Worm (Caenorhabditis elegans) whole organism, young adult: ENCODE results near the gene mppb-1.

Experiments used
- F10E7.11 ChIP-seq: sonication (generic microtip); optimal IDR thresholded peaks from 2 replicates; lab custom pipeline; 2017; ENCODE audit warnings: mild to moderate bottlenecking, missing genetic modification characterization, moderate library complexity, missing compliant biosample characterization
- F22D6.2 ChIP-seq: sonication (generic microtip); optimal IDR thresholded peaks from 2 replicates; lab custom pipeline; 2016; ENCODE audit warnings: mild to moderate bottlenecking, missing genetic modification characterization, missing compliant biosample characterization
- F33H1.4 ChIP-seq: fragments of 200-800 bp; sonication (Bioruptor generic); IDR thresholded peaks from 2 replicates; pipeline ENCODE4 v1.3.6; 2022; ENCODE audit warnings: missing genetic modification reagents, missing genetic modification characterization, missing compliant biosample characterization
- F37B4.10 ChIP-seq: fragments of 200-800 bp; sonication (Bioruptor generic); IDR thresholded peaks from 2 replicates; pipeline ENCODE4 v1.3.6; 2022; ENCODE audit warnings: missing genetic modification characterization, missing compliant biosample characterization
- F57A8.1 ChIP-seq: fragments of 200-800 bp; sonication (Bioruptor generic); optimal IDR thresholded peaks from 2 replicates; lab custom pipeline; 2018; ENCODE audit warnings: mild to moderate bottlenecking, missing genetic modification characterization, moderate library complexity, missing compliant biosample characterization
- ZK185.1 ChIP-seq: sonication (generic microtip); optimal IDR thresholded peaks from 2 replicates; lab custom pipeline; 2016; ENCODE audit warnings: mild to moderate bottlenecking, missing genetic modification characterization, missing compliant biosample characterization; ENCODE audit not compliant: poor library complexity, severe bottlenecking
- attf-5 ChIP-seq: fragments of 200-800 bp; sonication (Bioruptor generic); optimal IDR thresholded peaks from 2 replicates; lab custom pipeline; 2018; ENCODE audit warnings: mild to moderate bottlenecking, missing genetic modification characterization, missing compliant biosample characterization
- attf-6 ChIP-seq: fragments of 200-800 bp; sonication (Bioruptor generic); IDR thresholded peaks from 2 replicates; pipeline ENCODE4 v1.3.6; 2022; ENCODE audit warnings: missing genetic modification reagents, missing genetic modification characterization, missing compliant biosample characterization
- cebp-2 ChIP-seq: fragments of 200-800 bp; sonication (Bioruptor generic); IDR thresholded peaks from 2 replicates; pipeline ENCODE4 v1.3.6; 2022; ENCODE audit warnings: missing genetic modification characterization, missing compliant biosample characterization
- ceh-100 ChIP-seq: fragments of 200-800 bp; sonication (Bioruptor generic); IDR thresholded peaks from 2 replicates; pipeline ENCODE4 v1.3.6; 2022; ENCODE audit warnings: missing genetic modification reagents, missing genetic modification characterization, missing compliant biosample characterization
- efl-1 ChIP-seq: fragments of 150-350 bp; optimal IDR thresholded peaks from 2 replicates; lab custom pipeline; 2014; ENCODE audit warnings: missing biosample characterization, missing genetic modification reagents, missing genetic modification characterization
- egl-18 ChIP-seq: fragments of 200-800 bp; sonication (Bioruptor generic); IDR thresholded peaks from 2 replicates; pipeline ENCODE4 v1.3.6; 2022; ENCODE audit warnings: missing genetic modification reagents, missing genetic modification characterization, missing compliant biosample characterization
- ets-4 ChIP-seq: fragments of 200-800 bp; sonication (Bioruptor generic); optimal IDR thresholded peaks from 2 replicates; lab custom pipeline; 2018; ENCODE audit warnings: mild to moderate bottlenecking, missing genetic modification characterization, missing compliant biosample characterization
- fkh-3 ChIP-seq: sonication (generic microtip); optimal IDR thresholded peaks from 2 replicates; lab custom pipeline; 2016; ENCODE audit warnings: mild to moderate bottlenecking, missing genetic modification characterization, missing compliant biosample characterization
- hlh-26 ChIP-seq: fragments of 200-800 bp; sonication (Bioruptor generic); conservative IDR thresholded peaks from 2 replicates; pipeline ENCODE4 v1.3.6; 2022; ENCODE audit warnings: missing genetic modification reagents, missing genetic modification characterization, missing compliant biosample characterization
- hmg-20 ChIP-seq: fragments of 200-800 bp; sonication (Bioruptor generic); IDR thresholded peaks from 2 replicates; pipeline ENCODE4 v1.3.6; 2022; ENCODE audit warnings: missing genetic modification reagents, missing genetic modification characterization, missing compliant biosample characterization
- hrde-1 ChIP-seq: sonication (generic microtip); optimal IDR thresholded peaks from 2 replicates; lab custom pipeline; 2016; ENCODE audit warnings: missing genetic modification characterization, mild to moderate bottlenecking, missing compliant biosample characterization, moderate library complexity, missing genotype, missing genetic modification reagents, borderline replicate concordance
- hsf-1 ChIP-seq: fragments of 200-800 bp; sonication (Bioruptor generic); IDR thresholded peaks from 2 replicates; pipeline ENCODE4 v1.3.6; 2022; ENCODE audit warnings: missing genetic modification reagents, missing genetic modification characterization, missing compliant biosample characterization
- lir-1 ChIP-seq: fragments of 200-800 bp; sonication (Bioruptor generic); conservative IDR thresholded peaks from 2 replicates; pipeline ENCODE4 v1.3.6; 2022; ENCODE audit warnings: missing genetic modification reagents, missing genetic modification characterization, missing compliant biosample characterization
- lsl-1 ChIP-seq: fragments of 200-800 bp; sonication (Bioruptor generic); optimal IDR thresholded peaks from 2 replicates; lab custom pipeline; 2018; ENCODE audit warnings: mild to moderate bottlenecking, missing genetic modification characterization, moderate library complexity, missing compliant biosample characterization
- lsy-27 ChIP-seq: sonication (generic microtip); optimal IDR thresholded peaks from 2 replicates; lab custom pipeline; 2017; ENCODE audit warnings: missing genetic modification characterization, mild to moderate bottlenecking, missing compliant biosample characterization, antibody characterized with exemption, missing genotype, borderline replicate concordance; ENCODE audit not compliant: insufficient read depth
- madf-8 ChIP-seq: fragments of 200-800 bp; sonication (Bioruptor generic); conservative IDR thresholded peaks from 2 replicates; pipeline ENCODE4 v1.3.6; 2022; ENCODE audit warnings: missing genetic modification reagents, missing genetic modification characterization, missing compliant biosample characterization
- mel-28 ChIP-seq: sonication (generic microtip); optimal IDR thresholded peaks from 2 replicates; lab custom pipeline; 2016; ENCODE audit warnings: borderline replicate concordance, mild to moderate bottlenecking, missing genetic modification characterization, missing compliant biosample characterization
- mxl-1 ChIP-seq: sonication (generic microtip); optimal IDR thresholded peaks from 2 replicates; lab custom pipeline; 2016; ENCODE audit warnings: missing genetic modification characterization, missing compliant biosample characterization
- nfyb-1 ChIP-seq: fragments of 200-800 bp; sonication (Bioruptor generic); IDR thresholded peaks from 2 replicates; pipeline ENCODE4 v1.3.6; 2022; ENCODE audit warnings: missing genetic modification reagents, missing genetic modification characterization, missing compliant biosample characterization
- nhr-120 ChIP-seq: fragments of 200-800 bp; sonication (Bioruptor generic); IDR thresholded peaks from 2 replicates; pipeline ENCODE4 v1.3.6; 2022; ENCODE audit warnings: missing genetic modification characterization, missing compliant biosample characterization
- nhr-179 ChIP-seq: sonication (generic microtip); optimal IDR thresholded peaks from 2 replicates; lab custom pipeline; 2016; ENCODE audit warnings: mild to moderate bottlenecking, missing genetic modification characterization, missing compliant biosample characterization
- nhr-80 ChIP-seq: sonication (generic microtip); optimal IDR thresholded peaks from 2 replicates; lab custom pipeline; 2016; ENCODE audit warnings: missing genetic modification characterization, missing compliant biosample characterization
- rcor-1 ChIP-seq: fragments of 200-800 bp; sonication (Bioruptor generic); IDR thresholded peaks from 2 replicates; pipeline ENCODE4 v1.3.6; 2022; ENCODE audit warnings: missing genetic modification reagents, missing genetic modification characterization, missing compliant biosample characterization
- repo-1 ChIP-seq: sonication (generic microtip); optimal IDR thresholded peaks from 2 replicates; lab custom pipeline; 2017; ENCODE audit warnings: mild to moderate bottlenecking, missing genetic modification characterization, missing compliant biosample characterization
- snpc-1.3 ChIP-seq: sonication (generic microtip); optimal IDR thresholded peaks from 2 replicates; lab custom pipeline; 2017; ENCODE audit warnings: missing genetic modification characterization, mild to moderate bottlenecking, missing compliant biosample characterization, antibody characterized with exemption, moderate library complexity, missing genotype, missing genetic modification reagents; ENCODE audit not compliant: insufficient read depth
- snpc-3.4 ChIP-seq: sonication (generic microtip); optimal IDR thresholded peaks from 2 replicates; lab custom pipeline; 2017; ENCODE audit warnings: missing genetic modification characterization, mild to moderate bottlenecking, missing compliant biosample characterization, antibody characterized with exemption, moderate library complexity, missing genotype, missing genetic modification reagents
- snpc-4 ChIP-seq, 5 experiments: fragments of 150-350 bp in 1 of 5; sonication (generic microtip) in 4 of 5; optimal IDR thresholded peaks; 2 replicates each; lab custom pipeline; 2014 to 2018; ENCODE audit warnings: missing genetic modification characterization in 5 of 5, missing biosample characterization in 3 of 5, antibody characterized with exemption in 2 of 5, mild to moderate bottlenecking in 2 of 5, missing compliant biosample characterization in 2 of 5, missing genotype in 2 of 5, moderate library complexity in 2 of 5, missing genetic modification reagents in 1 of 5
- sptf-2 ChIP-seq: fragments of 200-800 bp; sonication (Bioruptor generic); optimal IDR thresholded peaks from 2 replicates; lab custom pipeline; 2018; ENCODE audit warnings: mild to moderate bottlenecking, missing genetic modification characterization, missing compliant biosample characterization
- tlf-1 ChIP-seq: fragments of 200-800 bp; sonication (Bioruptor generic); optimal IDR thresholded peaks from 2 replicates; lab custom pipeline; 2018; ENCODE audit warnings: mild to moderate bottlenecking, missing genetic modification characterization, missing compliant biosample characterization
- unc-130 ChIP-seq: sonication (generic microtip); optimal IDR thresholded peaks from 2 replicates; lab custom pipeline; 2016; ENCODE audit warnings: missing genetic modification reagents, missing genetic modification characterization, missing compliant biosample characterization
- unc-62 ChIP-seq: fragments of 150-350 bp; optimal IDR thresholded peaks from 2 replicates; lab custom pipeline; 2014; ENCODE audit warnings: missing biosample characterization, missing genetic modification reagents, missing genetic modification characterization
- zim-3 ChIP-seq: sonication (generic microtip); optimal IDR thresholded peaks from 2 replicates; lab custom pipeline; 2017; ENCODE audit warnings: mild to moderate bottlenecking, missing genetic modification characterization, moderate library complexity, missing compliant biosample characterization
- ztf-18 ChIP-seq: sonication (generic microtip); optimal IDR thresholded peaks from 2 replicates; lab custom pipeline; 2016; ENCODE audit warnings: missing genotype, mild to moderate bottlenecking, missing genetic modification characterization, missing compliant biosample characterization

mppb-1 gene

ce11 chrIV:9104071-9105016 is 29.9 kb downstream of the mppb-1 start, which contains the start of the genes C01F6.14 and fem-3:
Gene C01F6.14 (minus strand): TSS chrIV:9104121.
Gene fem-3 (plus strand): TSS chrIV:9104966.
- TF ChIP-seq F57A8.1 (GFP tag; lab: Kevin White, UChicago) = no peak
- TF ChIP-seq F37B4.10 (GFP tag; lab: Robert Waterston, UW) = no peak
- TF ChIP-seq hmg-20 (GFP tag; lab: Robert Waterston, UW) = no peak
- TF ChIP-seq lir-1 (GFP tag; lab: Robert Waterston, UW) = no peak
- no peak for TF ChIP-seq mxl-1 (tag; lab: Kevin White, UChicago)
- no peak for TF ChIP-seq fkh-3
- TF ChIP-seq unc-62 (GFP tag; lab: Kevin White, UChicago) = no peak
- no peak for TF ChIP-seq nfyb-1 (GFP tag; lab: Robert Waterston, UW)
- TF ChIP-seq attf-5 (GFP tag; lab: Kevin White, UChicago) = no peak
- no peak for TF ChIP-seq lsy-27 (tag; lab: Kevin White, UChicago)
- no peak for TF ChIP-seq hsf-1 (GFP tag; lab: Robert Waterston, UW)
- TF ChIP-seq snpc-1.3 (tag; lab: Kevin White, UChicago) = no peak

ce11 chrIV:9107464-9107863 is 33.0 kb downstream of the mppb-1 start:
- TF ChIP-seq unc-130 (GFP tag; lab: Kevin White, UChicago) = no peak
- TF ChIP-seq rcor-1 = no peak
- peak; percentile 15 for TF ChIP-seq nhr-80 (tag; lab: Kevin White, UChicago)
- peak; percentile 4 for TF ChIP-seq snpc-3.4 (tag; lab: Kevin White, UChicago)
- TF ChIP-seq repo-1 (tag; lab: Kevin White, UChicago) = no peak
- peak; percentile 43 for TF ChIP-seq attf-5 (GFP tag; lab: Kevin White, UChicago)
- no peak for TF ChIP-seq egl-18 (GFP tag; lab: Robert Waterston, UW)
- TF ChIP-seq ets-4 (GFP tag; lab: Kevin White, UChicago) = no peak
- no peak for TF ChIP-seq snpc-4 (GFP tag; optimal IDR thresholded peaks at IDR 0.05; lab: Kevin White, UChicago)
- TF ChIP-seq snpc-4 (tag; optimal IDR thresholded peaks at IDR 0.05; lab: Kevin White, UChicago) = peak in 1 of 4 experiments; percentile 18

- TF ChIP-seq F10E7.11 (tag; lab: Kevin White, UChicago) (no peak), zim-3 (tag; lab: Kevin White, UChicago) (no peak), nhr-120 (no peak), efl-1 (GFP tag; lab: Kevin White, UChicago) (no peak), madf-8 (GFP tag; lab: Robert Waterston, UW) (no peak), mel-28 (tag; lab: Kevin White, UChicago) (no peak), ceh-100 (GFP tag; lab: Robert Waterston, UW) (no peak), cebp-2 (no peak), sptf-2 (GFP tag; lab: Kevin White, UChicago) (no peak), nhr-179 (tag; lab: Kevin White, UChicago) (no peak), hrde-1 (tag; lab: Kevin White, UChicago) (no peak), ZK185.1 (tag; lab: Kevin White, UChicago) (no peak), F22D6.2 (tag; lab: Kevin White, UChicago) (no peak), attf-6 (GFP tag; lab: Robert Waterston, UW) (no peak), F33H1.4 (no peak), ztf-18 (tag; lab: Kevin White, UChicago) (no peak), tlf-1 (no peak), lsl-1 (GFP tag; lab: Kevin White, UChicago) (no peak), hlh-26 (no peak), hsf-1 (GFP tag; lab: Robert Waterston, UW) (no peak)
These were observed 34.2 kb downstream of the mppb-1 start, which contains the start of gene aly-1 for ce11 chrIV:9108631-9109030. Gene aly-1 (plus strand): TSS chrIV:9108931.
